Fruit fly (Drosophila melanogaster): ENCODE measurements around the gene Zasp66.

Zasp66 gene

DNA sequence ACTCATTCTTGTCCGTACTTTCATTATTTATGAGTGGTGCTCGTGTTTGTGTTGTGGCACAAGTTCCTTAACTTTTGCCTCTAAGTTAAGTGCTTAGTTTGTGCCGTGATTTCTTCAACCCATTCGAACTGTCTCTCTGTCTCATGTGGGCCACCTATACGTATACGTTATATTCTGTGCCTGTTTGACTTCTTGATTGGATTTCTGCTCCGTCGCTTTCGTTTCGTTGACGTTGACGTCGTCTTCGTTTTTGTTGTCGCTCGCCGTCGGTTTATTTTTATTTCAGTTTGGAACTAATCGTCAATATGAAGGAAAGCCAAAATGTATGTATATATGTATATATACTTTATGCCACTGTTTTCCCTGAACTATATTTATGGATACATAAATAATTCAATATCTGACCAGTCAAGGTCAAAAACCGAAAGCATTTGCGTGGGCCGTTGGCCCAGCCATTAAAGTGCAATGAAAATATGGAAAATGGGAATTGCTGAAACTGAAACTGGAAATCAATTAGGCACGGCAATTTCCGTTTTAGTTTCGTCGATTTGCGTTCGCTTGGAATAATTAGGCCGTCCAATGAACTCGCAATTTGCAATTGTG lies 42.0 kb upstream of the Zasp66 start:
- no peak for TF ChIP-seq CG17806 (tag; optimal IDR thresholded peaks at IDR 0.05)
- TF ChIP-seq CG15710 (tag; optimal IDR thresholded peaks at IDR 0.05), result no peak
- TF ChIP-seq Pif1A (GFP tag; optimal IDR thresholded peaks at IDR 0.05), result no peak

DNA sequence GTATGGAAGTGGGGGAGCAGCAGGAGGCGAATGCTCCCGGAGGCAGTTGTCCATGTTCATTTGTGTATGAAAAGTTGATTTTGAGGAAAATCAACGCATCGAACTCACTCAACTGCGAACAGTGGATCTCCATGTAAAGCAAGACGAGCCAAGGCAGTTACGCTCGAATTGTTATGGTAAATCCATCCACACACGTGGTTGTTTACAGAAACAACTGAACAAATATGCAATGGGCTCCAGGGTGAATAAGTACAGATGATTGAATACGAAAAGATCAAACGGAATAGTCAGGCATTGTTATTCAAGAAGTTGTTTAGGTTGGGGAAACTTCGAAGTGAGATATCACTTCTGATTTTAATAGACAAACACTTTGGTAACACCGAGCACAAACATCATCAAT lies 40.1 kb upstream of the Zasp66 start:
- TF ChIP-seq fd96Ca (GFP tag; IDR thresholded peaks at IDR 0.05), result no peak
- no peak for TF ChIP-seq CG32121 (GFP tag; IDR thresholded peaks at IDR 0.05)

DNA sequence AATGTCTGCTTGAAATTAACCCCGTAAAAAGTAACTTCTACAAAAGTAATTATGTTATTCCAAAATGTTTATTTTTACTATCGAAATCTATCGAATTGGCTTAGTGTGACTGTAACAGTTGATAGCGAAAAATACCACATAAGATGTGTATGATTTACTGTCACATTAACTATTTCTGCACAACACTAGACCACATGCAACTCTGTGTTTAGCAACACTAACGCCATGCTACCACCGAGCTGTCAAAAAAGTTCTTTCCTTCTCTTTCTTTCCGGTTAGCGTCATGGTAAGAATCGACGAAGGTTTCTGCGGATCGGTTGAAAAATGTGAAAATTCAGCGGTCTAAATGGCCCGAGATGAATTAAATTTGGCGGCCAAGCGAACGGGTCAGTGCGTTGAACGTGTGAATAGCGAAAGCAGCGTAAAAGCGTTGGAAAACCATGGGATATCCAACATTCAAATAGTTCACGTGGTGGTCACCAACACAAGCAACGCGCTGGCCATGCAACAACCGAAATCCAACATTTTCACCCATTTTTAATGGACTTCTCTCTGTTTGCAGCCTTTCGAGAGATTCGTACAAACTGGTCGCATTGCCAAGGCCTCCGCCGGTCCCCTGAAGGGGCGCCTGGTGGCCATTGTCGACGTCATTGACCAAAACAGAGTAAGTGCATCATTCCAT lies 23.3 kb upstream of the Zasp66 start, which contains the start of the genes Nelf-E and RpL14:
TSS of gene Nelf-E (minus strand) at position 128 of the 682 bp plus-strand sequence.
TSS of gene RpL14 (plus strand) at position 255 of the 682 bp plus-strand sequence.
- TF ChIP-seq fd96Ca (GFP tag; IDR thresholded peaks at IDR 0.05), result peak; percentile 89
- peak; percentile 79 for TF ChIP-seq gl (tag; optimal IDR thresholded peaks at IDR 0.05)
- TF ChIP-seq CG8301 (tag; optimal IDR thresholded peaks at IDR 0.05), result no peak
- peak; percentile 82 for TF ChIP-seq rn (GFP tag; IDR thresholded peaks at IDR 0.05)
- no peak for TF ChIP-seq CG10348 (GFP tag; IDR thresholded peaks at IDR 0.05)
- peak; percentile 50 for TF ChIP-seq CG9948 (tag; optimal IDR thresholded peaks at IDR 0.05)
- TF ChIP-seq CG32121 (GFP tag; IDR thresholded peaks at IDR 0.05), result peak; percentile 83
- TF ChIP-seq CG8159 (tag; optimal IDR thresholded peaks at IDR 0.05), result peak; percentile 66
- peak; percentile 94 for TF ChIP-seq CG4496 (GFP tag; IDR thresholded peaks at IDR 0.05)
- TF ChIP-seq Pif1A (GFP tag; optimal IDR thresholded peaks at IDR 0.05), result no peak
- TF ChIP-seq CG12605 (GFP tag; IDR thresholded peaks at IDR 0.05), result peak; percentile 47; the same call in 1 of the 2 replicates
- TF ChIP-seq CG34367 (tag; optimal IDR thresholded peaks at IDR 0.05), result peak; percentile 90
- TF ChIP-seq CG15710 (tag; optimal IDR thresholded peaks at IDR 0.05), result peak; percentile 82
- TF ChIP-seq Pif1B (GFP tag; optimal IDR thresholded peaks at IDR 0.05), result no peak
- TF ChIP-seq Ets98B (GFP tag; IDR thresholded peaks at IDR 0.05), result peak; percentile 84

DNA sequence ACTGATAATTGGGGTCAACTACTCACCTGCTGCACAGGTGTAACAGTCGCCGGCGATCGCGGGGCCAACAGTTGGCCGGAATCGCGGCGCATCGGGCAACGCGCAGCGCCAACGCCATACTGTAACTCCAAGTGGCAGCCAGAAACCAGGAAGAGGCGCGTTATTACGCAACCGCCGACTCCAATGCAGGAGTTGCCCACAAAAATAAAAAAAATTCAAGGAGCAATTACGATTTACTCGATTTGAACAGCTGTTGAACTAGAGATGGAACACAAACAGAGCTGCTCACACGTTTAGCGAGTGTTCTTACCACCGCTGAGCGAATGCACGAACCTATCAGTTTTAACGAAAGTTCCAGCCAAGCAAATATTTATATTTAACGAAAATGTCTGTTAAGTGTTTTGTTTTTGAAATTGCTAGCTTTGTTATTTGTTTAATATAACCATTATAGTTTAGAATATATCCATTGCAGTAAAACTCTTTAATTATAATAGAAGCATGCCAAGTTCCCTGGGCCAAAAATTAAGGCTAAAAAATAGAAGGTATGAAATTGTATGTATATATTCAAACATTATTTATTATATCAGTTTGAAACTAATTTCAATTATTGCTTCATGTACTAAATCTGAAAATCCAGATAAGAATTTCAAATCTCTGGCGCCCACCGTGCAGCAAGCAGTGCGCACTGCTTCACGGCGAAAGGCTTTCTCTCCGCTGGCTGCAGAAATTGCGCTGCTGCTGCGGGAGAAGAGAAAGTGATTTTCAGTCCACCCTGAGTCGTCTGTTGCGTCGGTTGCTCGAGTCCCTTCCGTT lies 20.1 kb upstream of the Zasp66 start, which contains the start of the genes CG5989 and CG6282:
TSS of gene CG5989 (minus strand) at position 270 of the 813 bp plus-strand sequence.
TSS of gene CG6282 (plus strand) at position 778 of the 813 bp plus-strand sequence.
- TF ChIP-seq CG15710 (tag; optimal IDR thresholded peaks at IDR 0.05), result no peak
- no peak for TF ChIP-seq CG32121 (GFP tag; IDR thresholded peaks at IDR 0.05)
- TF ChIP-seq gl (tag; optimal IDR thresholded peaks at IDR 0.05), result no peak
- TF ChIP-seq CG10348 (GFP tag; IDR thresholded peaks at IDR 0.05), result no peak
- TF ChIP-seq Ets98B (GFP tag; IDR thresholded peaks at IDR 0.05), result no peak
- TF ChIP-seq CG17806 (tag; optimal IDR thresholded peaks at IDR 0.05), result no peak
- TF ChIP-seq CG34367 (tag; optimal IDR thresholded peaks at IDR 0.05), result no peak
- peak; percentile 56 for TF ChIP-seq EcR (GFP tag; optimal IDR thresholded peaks at IDR 0.05)
- TF ChIP-seq CG13204 (GFP tag; optimal IDR thresholded peaks at IDR 0.05), result no peak
- no peak for TF ChIP-seq CG14655 (GFP tag; optimal IDR thresholded peaks at IDR 0.05)
- peak; percentile 0 for TF ChIP-seq CG8159 (tag; optimal IDR thresholded peaks at IDR 0.05)
- TF ChIP-seq Pif1B (GFP tag; optimal IDR thresholded peaks at IDR 0.05), result no peak
- peak; percentile 37; the same call in 1 of the 2 replicates for TF ChIP-seq CG12605 (GFP tag; IDR thresholded peaks at IDR 0.05)
- no peak for TF ChIP-seq fd96Ca (GFP tag; IDR thresholded peaks at IDR 0.05)
- no peak for TF ChIP-seq rn (GFP tag; IDR thresholded peaks at IDR 0.05)
- no peak for TF ChIP-seq CG4496 (GFP tag; IDR thresholded peaks at IDR 0.05)
- no peak for TF ChIP-seq Snoo (tag; optimal IDR thresholded peaks at IDR 0.05)
- no peak for TF ChIP-seq CG8301 (tag; optimal IDR thresholded peaks at IDR 0.05)
- TF ChIP-seq D1 (tag; optimal IDR thresholded peaks at IDR 0.05), result no peak
- TF ChIP-seq CG9948 (tag; optimal IDR thresholded peaks at IDR 0.05), result no peak
- no peak for TF ChIP-seq Pif1A (GFP tag; optimal IDR thresholded peaks at IDR 0.05)

DNA sequence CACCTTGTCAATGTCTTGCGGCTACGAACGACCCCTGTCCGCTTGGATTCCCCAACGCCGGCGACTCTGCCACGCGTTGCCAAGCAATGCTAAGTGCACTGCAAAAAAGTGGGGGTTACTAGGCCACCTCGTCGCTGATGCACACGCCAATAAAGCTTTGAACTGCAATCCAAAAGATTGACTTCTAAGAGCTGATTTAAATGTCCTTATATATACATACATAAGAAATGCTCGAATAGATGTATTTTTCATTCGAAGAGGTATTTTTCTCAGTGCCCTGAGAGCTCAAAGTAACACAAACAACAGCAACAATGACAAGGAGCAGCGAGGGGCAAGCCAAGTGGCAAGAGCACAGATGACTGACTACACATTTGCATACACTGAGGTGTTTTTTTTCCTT lies 16.7 kb upstream of the Zasp66 start:
- TF ChIP-seq CG34367 (tag; optimal IDR thresholded peaks at IDR 0.05) (no peak), CG9948 (tag; optimal IDR thresholded peaks at IDR 0.05) (peak; percentile 40), CG32121 (GFP tag; IDR thresholded peaks at IDR 0.05) (peak; percentile 42; the same call in 1 of the 2 replicates), Pif1B (GFP tag; optimal IDR thresholded peaks at IDR 0.05) (no peak), CG10348 (GFP tag; IDR thresholded peaks at IDR 0.05) (no peak), CG8159 (tag; optimal IDR thresholded peaks at IDR 0.05) (peak; percentile 54), CG14655 (GFP tag; optimal IDR thresholded peaks at IDR 0.05) (peak; percentile 36), CG8301 (tag; optimal IDR thresholded peaks at IDR 0.05) (no peak), D1 (tag; optimal IDR thresholded peaks at IDR 0.05) (no peak), CG13204 (GFP tag; optimal IDR thresholded peaks at IDR 0.05) (no peak), EcR (GFP tag; optimal IDR thresholded peaks at IDR 0.05) (no peak), CG17806 (tag; optimal IDR thresholded peaks at IDR 0.05) (no peak), CG4496 (GFP tag; IDR thresholded peaks at IDR 0.05) (0 out of 3 replicates have a peak, but pooled peaks have one; percentile 43), Ets98B (GFP tag; IDR thresholded peaks at IDR 0.05) (no peak; the same call in 1 of the 2 replicates), fd96Ca (GFP tag; IDR thresholded peaks at IDR 0.05) (peak; percentile 65; the same call in 2 of the 3 replicates), Pif1A (GFP tag; optimal IDR thresholded peaks at IDR 0.05) (peak; percentile 53), gl (tag; optimal IDR thresholded peaks at IDR 0.05) (no peak), CG12605 (GFP tag; IDR thresholded peaks at IDR 0.05) (0 out of 2 replicates have a peak, but pooled peaks have one; percentile 27), rn (GFP tag; IDR thresholded peaks at IDR 0.05) (no peak), Snoo (tag; optimal IDR thresholded peaks at IDR 0.05) (no peak), CG15710 (tag; optimal IDR thresholded peaks at IDR 0.05) (peak; percentile 51)

All from whole organism, pupa.